Worm (Caenorhabditis elegans) whole organism, young adult: ENCODE data around the gene fbxa-3.
"Not testable (repeated sequence)": the region's sequence is repeated elsewhere in the genome, so short reads cannot be mapped to it uniquely, and the experiment has no call there.

Source experiments
- B0336.3 ChIP-seq: fragments of 200-800 bp; sonication (Bioruptor generic); IDR thresholded peaks from 2 replicates; pipeline ENCODE4 v1.3.6; 2022; ENCODE audit warnings: missing genetic modification characterization, missing compliant biosample characterization
- Y53F4B.3 ChIP-seq: fragments of 200-800 bp; sonication (Bioruptor generic); IDR thresholded peaks from 2 replicates; pipeline ENCODE4 v1.3.6; 2022; ENCODE audit warnings: missing genetic modification reagents, missing genetic modification characterization, missing compliant biosample characterization
- dpl-1 ChIP-seq: fragments of 150-350 bp; optimal IDR thresholded peaks from 2 replicates; lab custom pipeline; 2014; ENCODE audit warnings: missing biosample characterization, missing genetic modification reagents, missing genetic modification characterization
- hrde-1 ChIP-seq: sonication (generic microtip); optimal IDR thresholded peaks from 2 replicates; lab custom pipeline; 2016; ENCODE audit warnings: missing genetic modification characterization, mild to moderate bottlenecking, missing compliant biosample characterization, moderate library complexity, missing genotype, missing genetic modification reagents, borderline replicate concordance
- lin-35 ChIP-seq, 3 experiments: fragments of 150-350 bp in 2 of 3; sonication (generic microtip) in 1 of 3; optimal IDR thresholded peaks; 2 replicates each; lab custom pipeline; 2014 to 2018; ENCODE audit warnings: missing biosample characterization in 3 of 3, missing genetic modification characterization in 3 of 3, missing genetic modification reagents in 3 of 3
- nhr-27 ChIP-seq: fragments of 200-800 bp; sonication (Bioruptor generic); optimal IDR thresholded peaks from 2 replicates; lab custom pipeline; 2018; ENCODE audit warnings: mild to moderate bottlenecking, missing genetic modification characterization, moderate library complexity, missing compliant biosample characterization
- snpc-4 ChIP-seq, 5 experiments: fragments of 150-350 bp in 1 of 5; sonication (generic microtip) in 4 of 5; optimal IDR thresholded peaks; 2 replicates each; lab custom pipeline; 2014 to 2018; ENCODE audit warnings: missing genetic modification characterization in 5 of 5, missing biosample characterization in 3 of 5, antibody characterized with exemption in 2 of 5, mild to moderate bottlenecking in 2 of 5, missing compliant biosample characterization in 2 of 5, missing genotype in 2 of 5, moderate library complexity in 2 of 5, missing genetic modification reagents in 1 of 5
- tlf-1 ChIP-seq: fragments of 200-800 bp; sonication (Bioruptor generic); optimal IDR thresholded peaks from 2 replicates; lab custom pipeline; 2018; ENCODE audit warnings: mild to moderate bottlenecking, missing genetic modification characterization, missing compliant biosample characterization

ce11 chrII:1861285-1861793 lies 40.7 kb upstream of the fbxa-3 start, which contains the start of gene C16C4.18:
- not testable (repeated sequence) for TF ChIP-seq lin-35 (GFP tag; optimal IDR thresholded peaks at IDR 0.05; lab: Kevin White, UChicago); Y53F4B.3 (GFP tag; lab: Robert Waterston, UW); B0336.3; tlf-1 (GFP tag; lab: Kevin White, UChicago); nhr-27; dpl-1; snpc-4 (GFP tag; optimal IDR thresholded peaks at IDR 0.05; lab: Kevin White, UChicago); snpc-4 (tag; optimal IDR thresholded peaks at IDR 0.05; lab: Kevin White, UChicago); hrde-1 (tag; lab: Kevin White, UChicago)
